Fruit fly (Drosophila melanogaster): ENCODE data around the gene CG18766.
A peak's percentile ranks its signal among the peaks of the same experiment; 100 is the strongest.

Gene CG18766

dm6 chr3R:27292159-27292880, 47.3 kb upstream of the CG18766 start, which contains the start of gene CG3348 (continued):
- TF ChIP-seq net (GFP tag; optimal IDR thresholded peaks at IDR 0.05) (no peak), Met (GFP tag; optimal IDR thresholded peaks at IDR 0.05) (peak; percentile 50), Gug (GFP tag; IDR thresholded peaks at IDR 0.05) (no peak), Sox102F (GFP tag; optimal IDR thresholded peaks at IDR 0.05) (no peak), Ets96B (tag; optimal IDR thresholded peaks at IDR 0.05) (no peak), fd59A (GFP tag; optimal IDR thresholded peaks at IDR 0.05) (no peak), fkh (GFP tag; optimal IDR thresholded peaks at IDR 0.05) (peak; percentile 56), CG16779 (tag; optimal IDR thresholded peaks at IDR 0.05) (no peak), dac (GFP tag; optimal IDR thresholded peaks at IDR 0.05) (no peak), CG10631 (GFP tag; optimal IDR thresholded peaks at IDR 0.05) (peak; percentile 2), CG9139 (GFP tag; optimal IDR thresholded peaks at IDR 0.05) (no peak), topi (GFP tag; optimal IDR thresholded peaks at IDR 0.05) (peak; percentile 39), CG3919 (GFP tag; optimal IDR thresholded peaks at IDR 0.05) (peak; percentile 10), cyc (GFP tag; optimal IDR thresholded peaks at IDR 0.05) (peak; percentile 35), CG6276 (GFP tag; optimal IDR thresholded peaks at IDR 0.05) (no peak), CG7368 (GFP tag; optimal IDR thresholded peaks at IDR 0.05) (no peak), CG8632 (GFP tag; optimal IDR thresholded peaks at IDR 0.05) (no peak), CG11294 (GFP tag; IDR thresholded peaks at IDR 0.05) (no peak), eg (GFP tag; IDR thresholded peaks at IDR 0.05) (peak; percentile 48; the same call in 1 of the 3 replicates), achi (GFP tag; optimal IDR thresholded peaks at IDR 0.05) (peak; percentile 9), ss (GFP tag; optimal IDR thresholded peaks at IDR 0.05) (no peak), CG32006 (GFP tag; optimal IDR thresholded peaks at IDR 0.05) (peak; percentile 13), acj6 (GFP tag; optimal IDR thresholded peaks at IDR 0.05) (peak; percentile 29), CG15336 (GFP tag; IDR thresholded peaks at IDR 0.05) (no peak), Eip78C (GFP tag) (no peak), CG6854 (GFP tag; optimal IDR thresholded peaks at IDR 0.05) (no peak), CG1621 (tag; optimal IDR thresholded peaks at IDR 0.05) (no peak), lz (GFP tag; optimal IDR thresholded peaks at IDR 0.05) (peak; percentile 34), dsx (GFP tag; optimal IDR thresholded peaks at IDR 0.05; ENCODE audit: poor library complexity, severe bottlenecking) (no peak), Smox (GFP tag; optimal IDR thresholded peaks at IDR 0.05) (peak; percentile 30)

DNA sequence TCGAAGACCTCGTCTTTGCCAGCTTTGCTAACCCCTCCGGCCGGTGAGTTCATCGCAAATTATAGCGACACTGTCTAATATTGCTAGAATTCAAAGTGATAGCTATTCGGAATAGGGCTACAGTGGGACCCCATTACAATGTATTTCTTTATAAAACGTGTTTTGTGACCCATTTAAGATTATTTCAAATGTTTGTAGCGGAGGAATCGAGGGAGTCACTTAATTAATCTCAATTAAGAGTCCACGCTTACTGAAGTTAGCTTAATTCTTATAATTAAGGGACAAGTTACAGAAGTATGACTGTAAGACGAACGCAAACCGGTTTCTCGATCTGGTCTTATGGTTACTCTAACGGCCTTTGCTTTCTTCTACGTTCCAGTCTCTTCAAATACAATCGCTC, 44.6 kb upstream of the CG18766 start:
- TF ChIP-seq Ets96B (tag; optimal IDR thresholded peaks at IDR 0.05): no peak
- TF ChIP-seq CG16779 (tag; optimal IDR thresholded peaks at IDR 0.05): peak; percentile 12
- no peak for TF ChIP-seq CG11902 (GFP tag; optimal IDR thresholded peaks at IDR 0.05)
- TF ChIP-seq Hr4 (GFP tag; optimal IDR thresholded peaks at IDR 0.05): peak; percentile 36
- no peak for TF ChIP-seq CG11294 (GFP tag; IDR thresholded peaks at IDR 0.05)
- no peak for TF ChIP-seq fkh (GFP tag; optimal IDR thresholded peaks at IDR 0.05)
- peak; percentile 44 for TF ChIP-seq CG3919 (GFP tag; optimal IDR thresholded peaks at IDR 0.05)
- TF ChIP-seq pdm3 (GFP tag; optimal IDR thresholded peaks at IDR 0.05): peak; percentile 26
- no peak; the same call in 2 of the 3 replicates for TF ChIP-seq CG8119 (GFP tag; IDR thresholded peaks at IDR 0.05)
- TF ChIP-seq CG7368 (GFP tag; optimal IDR thresholded peaks at IDR 0.05): no peak
- peak; percentile 31 for TF ChIP-seq svp (GFP tag)
- TF ChIP-seq Gug (GFP tag; IDR thresholded peaks at IDR 0.05): 0 out of 2 replicates have a peak, but pooled peaks have one; percentile 17
- TF ChIP-seq acj6 (GFP tag; optimal IDR thresholded peaks at IDR 0.05): peak; percentile 4
- TF ChIP-seq CG34406 (GFP tag; optimal IDR thresholded peaks at IDR 0.05): no peak
- no peak for TF ChIP-seq Lpt (GFP tag; optimal IDR thresholded peaks at IDR 0.05)
- peak; percentile 10 for TF ChIP-seq cyc (GFP tag; optimal IDR thresholded peaks at IDR 0.05)
- TF ChIP-seq Sox15 (GFP tag; optimal IDR thresholded peaks at IDR 0.05): no peak
- TF ChIP-seq net (GFP tag; optimal IDR thresholded peaks at IDR 0.05): peak; percentile 1
- no peak for TF ChIP-seq CG4318 (GFP tag; optimal IDR thresholded peaks at IDR 0.05)
- peak; percentile 63; the same call in 1 of the 2 replicates for TF ChIP-seq CG15336 (GFP tag; IDR thresholded peaks at IDR 0.05)
- TF ChIP-seq Met (GFP tag; optimal IDR thresholded peaks at IDR 0.05): peak; percentile 41
- TF ChIP-seq dsx (GFP tag; optimal IDR thresholded peaks at IDR 0.05; ENCODE audit: poor library complexity, severe bottlenecking): no peak
- no peak for TF ChIP-seq Sox102F (GFP tag; optimal IDR thresholded peaks at IDR 0.05)
- TF ChIP-seq CG10669 (GFP tag; optimal IDR thresholded peaks at IDR 0.05): no peak
- TF ChIP-seq esn (GFP tag; optimal IDR thresholded peaks at IDR 0.05): peak; percentile 31
- TF ChIP-seq CG6276 (GFP tag; optimal IDR thresholded peaks at IDR 0.05): peak; percentile 43
- no peak for TF ChIP-seq Eip93F (GFP tag; optimal IDR thresholded peaks at IDR 0.05)
- TF ChIP-seq lz (GFP tag; optimal IDR thresholded peaks at IDR 0.05): no peak
- peak; percentile 74 for TF ChIP-seq eg (GFP tag; IDR thresholded peaks at IDR 0.05)
- TF ChIP-seq CG1621 (tag; optimal IDR thresholded peaks at IDR 0.05): no peak
- TF ChIP-seq Blimp-1 (GFP tag; optimal IDR thresholded peaks at IDR 0.05): no peak
- peak; percentile 71 for TF ChIP-seq CG32006 (GFP tag; optimal IDR thresholded peaks at IDR 0.05)
- TF ChIP-seq OdsH (GFP tag; optimal IDR thresholded peaks at IDR 0.05): peak; percentile 29
- peak; percentile 11 for TF ChIP-seq Hr39 (GFP tag; optimal IDR thresholded peaks at IDR 0.05)
- TF ChIP-seq Eip78C (GFP tag): peak; percentile 70
- peak; percentile 68; the same call in 2 of the 3 replicates for TF ChIP-seq CG6163 (GFP tag; IDR thresholded peaks at IDR 0.05)

All from whole organism, prepupa.